Fruit fly (Drosophila melanogaster): Measurements from ENCODE around the gene CG45489.
"Not testable (repeated sequence)": the region's sequence is repeated elsewhere in the genome, so short reads cannot be mapped to it uniquely, and the experiment has no call there.

The CG45489 gene

DNA sequence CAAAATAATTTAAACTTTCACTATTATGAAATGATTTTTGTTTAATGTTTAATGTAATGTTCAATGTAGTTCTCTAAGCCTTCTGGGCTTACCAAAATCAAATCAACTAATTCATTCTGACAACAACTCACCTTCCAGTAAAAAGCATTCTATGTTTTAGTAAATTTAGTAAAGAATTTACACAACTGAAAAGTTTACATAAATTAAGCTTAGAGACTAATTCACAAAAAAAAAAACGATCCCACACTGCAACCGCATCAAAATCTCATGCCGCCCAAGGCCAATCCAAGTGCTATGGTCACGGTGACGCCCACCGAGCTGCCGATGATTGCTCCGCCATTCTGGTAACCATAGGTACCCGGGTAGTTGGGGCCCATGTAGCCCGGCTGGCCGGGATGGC is at the start of gene CG45489:
Gene CG45489, minus strand, starts transcription at position 101 of the 400 bp plus-strand sequence.
- not testable (repeated sequence) for TF ChIP-seq CG34406, lz, Eip75B (GFP tag; optimal IDR thresholded peaks at IDR 0.05)

DNA sequence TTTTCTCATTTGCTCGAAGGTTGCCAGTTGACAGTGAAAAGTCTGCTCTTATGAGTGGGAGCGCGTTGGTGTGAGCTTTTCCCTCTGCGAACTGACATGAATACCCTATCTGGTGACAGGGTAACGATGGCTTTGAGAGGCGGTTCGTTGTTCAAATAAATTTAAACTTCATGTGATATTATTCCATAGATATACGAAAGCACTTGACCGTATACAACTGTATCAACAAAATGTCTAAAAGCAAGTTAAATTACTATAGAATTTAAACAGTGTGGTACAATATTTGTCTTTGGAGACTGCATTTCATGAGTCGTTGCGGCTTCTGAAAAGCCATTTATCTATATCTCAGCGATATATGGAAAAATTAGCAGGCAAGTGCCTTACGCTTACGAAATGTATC is 35.2 kb upstream of the CG45489 start:
- TF ChIP-seq CG6792 (GFP tag; optimal IDR thresholded peaks at IDR 0.05), result peak; percentile 59
- TF ChIP-seq achi (GFP tag; optimal IDR thresholded peaks at IDR 0.05), result peak; percentile 43
- TF ChIP-seq salr (GFP tag; optimal IDR thresholded peaks at IDR 0.05), result no peak
- TF ChIP-seq cyc (GFP tag; optimal IDR thresholded peaks at IDR 0.05), result peak; percentile 34
- no peak for TF ChIP-seq CG4318 (GFP tag; optimal IDR thresholded peaks at IDR 0.05)
- TF ChIP-seq CG8319 (GFP tag; optimal IDR thresholded peaks at IDR 0.05), result no peak
- TF ChIP-seq Sox102F (GFP tag; optimal IDR thresholded peaks at IDR 0.05), result peak; percentile 40
- TF ChIP-seq CG31627 (GFP tag; optimal IDR thresholded peaks at IDR 0.05), result peak; percentile 51
- no peak for TF ChIP-seq eg (GFP tag; IDR thresholded peaks at IDR 0.05)
- TF ChIP-seq CG1621 (tag; optimal IDR thresholded peaks at IDR 0.05), result peak; percentile 8
- peak; percentile 79 for TF ChIP-seq Eip78C (GFP tag)
- peak; percentile 46 for TF ChIP-seq topi (GFP tag; optimal IDR thresholded peaks at IDR 0.05)
- no peak for TF ChIP-seq fkh (GFP tag; optimal IDR thresholded peaks at IDR 0.05)
- peak; percentile 27 for TF ChIP-seq CG8632 (GFP tag; optimal IDR thresholded peaks at IDR 0.05)
- TF ChIP-seq fd85E (GFP tag; optimal IDR thresholded peaks at IDR 0.05), result no peak
- peak; percentile 22 for TF ChIP-seq CG3919 (GFP tag; optimal IDR thresholded peaks at IDR 0.05)
- no peak for TF ChIP-seq CG6276 (GFP tag; optimal IDR thresholded peaks at IDR 0.05)
- TF ChIP-seq CG11902 (GFP tag; optimal IDR thresholded peaks at IDR 0.05), result no peak
- peak; percentile 53 for TF ChIP-seq CG10631 (GFP tag; optimal IDR thresholded peaks at IDR 0.05)
- peak; percentile 14 for TF ChIP-seq CG10669 (GFP tag; optimal IDR thresholded peaks at IDR 0.05)
- no peak for TF ChIP-seq Hr4 (GFP tag; optimal IDR thresholded peaks at IDR 0.05)
- TF ChIP-seq dsx (GFP tag; optimal IDR thresholded peaks at IDR 0.05; ENCODE audit: poor library complexity, severe bottlenecking), result no peak
- TF ChIP-seq CG8119 (GFP tag; IDR thresholded peaks at IDR 0.05), result 0 out of 3 replicates have a peak, but pooled peaks have one; percentile 19
- peak; percentile 44 for TF ChIP-seq Sox14 (GFP tag; optimal IDR thresholded peaks at IDR 0.05)
- TF ChIP-seq CG34406 (GFP tag; optimal IDR thresholded peaks at IDR 0.05), result peak; percentile 26
- peak; percentile 57 for TF ChIP-seq OdsH (GFP tag; optimal IDR thresholded peaks at IDR 0.05)
- TF ChIP-seq net (GFP tag; optimal IDR thresholded peaks at IDR 0.05), result peak; percentile 34
- TF ChIP-seq Ets96B (tag; optimal IDR thresholded peaks at IDR 0.05), result peak; percentile 16
- no peak for TF ChIP-seq Lpt (GFP tag; optimal IDR thresholded peaks at IDR 0.05)
- peak; percentile 44 for TF ChIP-seq svp (GFP tag)
- TF ChIP-seq pdm3 (GFP tag; optimal IDR thresholded peaks at IDR 0.05), result peak; percentile 65
- peak; percentile 32; the same call in 1 of the 3 replicates for TF ChIP-seq CG6163 (GFP tag; IDR thresholded peaks at IDR 0.05)
- TF ChIP-seq Met (GFP tag; optimal IDR thresholded peaks at IDR 0.05), result peak; percentile 42
- TF ChIP-seq lz (GFP tag; optimal IDR thresholded peaks at IDR 0.05), result peak; percentile 44
- peak; percentile 19 for TF ChIP-seq CG16779 (tag; optimal IDR thresholded peaks at IDR 0.05)
- no peak for TF ChIP-seq CG7368 (GFP tag; optimal IDR thresholded peaks at IDR 0.05)
- TF ChIP-seq Ets21C (GFP tag; optimal IDR thresholded peaks at IDR 0.05), result peak; percentile 48
- no peak for TF ChIP-seq Eip93F (GFP tag; optimal IDR thresholded peaks at IDR 0.05)
- TF ChIP-seq Hr39 (GFP tag; optimal IDR thresholded peaks at IDR 0.05), result peak; percentile 63
- TF ChIP-seq CG32006 (GFP tag; optimal IDR thresholded peaks at IDR 0.05), result peak; percentile 38
- TF ChIP-seq CG9139 (GFP tag; optimal IDR thresholded peaks at IDR 0.05), result no peak
- no peak for TF ChIP-seq spab (GFP tag; optimal IDR thresholded peaks at IDR 0.05)
- peak; percentile 45 for TF ChIP-seq acj6 (GFP tag; optimal IDR thresholded peaks at IDR 0.05)
- 0 out of 2 replicates have a peak, but pooled peaks have one; percentile 21 for TF ChIP-seq CG15336 (GFP tag; IDR thresholded peaks at IDR 0.05)
- TF ChIP-seq esn (GFP tag; optimal IDR thresholded peaks at IDR 0.05), result peak; percentile 55
- peak; percentile 55 for TF ChIP-seq vri (GFP tag; optimal IDR thresholded peaks at IDR 0.05)
- peak; percentile 58 for TF ChIP-seq Smox (GFP tag; optimal IDR thresholded peaks at IDR 0.05)
- no peak for TF ChIP-seq CG11762 (GFP tag; optimal IDR thresholded peaks at IDR 0.05; ENCODE audit: insufficient read depth)
- TF ChIP-seq Eip75B (GFP tag; optimal IDR thresholded peaks at IDR 0.05), result peak; percentile 48

Measured in whole organism, prepupa.